Fruit fly (Drosophila melanogaster): ENCODE data around the gene Nprl2.

Gene Nprl2

DNA sequence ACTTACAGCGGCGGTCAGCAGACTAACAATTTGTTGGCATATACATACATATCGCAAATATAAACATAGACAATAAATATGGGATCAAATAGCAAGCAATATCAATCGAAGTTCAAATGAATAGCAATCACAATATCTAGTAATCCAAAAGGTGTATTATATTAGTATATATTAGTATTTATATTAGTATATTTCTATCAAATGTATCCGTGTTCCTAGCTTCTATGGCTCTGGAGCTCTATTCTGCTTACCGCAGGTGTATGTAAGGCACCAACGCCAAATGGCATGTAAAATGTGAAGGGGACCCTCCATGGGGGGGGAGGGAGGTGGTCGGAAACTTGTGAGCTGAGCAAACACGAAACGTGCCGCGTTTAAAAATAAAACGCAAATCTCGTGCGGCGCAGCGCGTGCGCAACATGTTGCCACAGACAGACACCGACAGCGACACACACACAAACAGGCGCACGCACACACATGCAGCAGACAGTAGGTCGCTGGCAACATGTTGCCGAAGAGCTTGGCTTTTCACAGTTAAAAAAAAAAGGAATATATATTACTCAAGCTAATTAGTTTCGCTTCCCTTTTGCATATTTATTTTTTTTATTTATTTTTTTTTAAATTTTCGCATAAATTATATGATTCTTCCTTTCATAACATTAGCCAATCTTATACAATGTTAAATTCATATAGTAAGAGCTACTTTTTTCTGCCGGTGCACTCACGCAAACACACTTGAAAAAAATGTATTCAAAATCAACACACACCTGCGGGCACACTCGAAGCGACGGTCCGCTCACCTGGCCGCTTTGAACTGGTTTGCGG lies 46.5 kb upstream of the Nprl2 start (continued):
- TF ChIP-seq Taf1 (GFP tag; IDR thresholded peaks at IDR 0.05) (peak; percentile 9; the same call in 1 of the 2 replicates), CG14860 (GFP tag; IDR thresholded peaks at IDR 0.05; ENCODE audit: partially characterized antibody) (no peak), Ets97D (GFP tag; optimal IDR thresholded peaks at IDR 0.05) (peak; percentile 12), CG11560 (tag; IDR thresholded peaks at IDR 0.05) (0 out of 3 replicates have a peak, but pooled peaks have one; percentile 19), CG14050 (GFP tag; IDR thresholded peaks at IDR 0.05) (peak; percentile 45; the same call in 2 of the 3 replicates), Mes4 (GFP tag; optimal IDR thresholded peaks at IDR 0.05) (no peak), CG31365 (tag; optimal IDR thresholded peaks at IDR 0.05) (no peak), lab (GFP tag; optimal IDR thresholded peaks at IDR 0.05) (peak; percentile 75), H15 (GFP tag; IDR thresholded peaks at IDR 0.05) (peak; percentile 60; the same call in 2 of the 3 replicates), NfI (GFP tag; optimal IDR thresholded peaks at IDR 0.05) (peak; percentile 38), CG7928 (GFP tag; optimal IDR thresholded peaks at IDR 0.05) (peak; percentile 11), CG7963 (GFP tag; IDR thresholded peaks at IDR 0.05; ENCODE audit: partially characterized antibody) (no peak), salm (tag; optimal IDR thresholded peaks at IDR 0.05) (peak; percentile 49), fd3F (GFP tag; optimal IDR thresholded peaks at IDR 0.05) (peak; percentile 45), luna (GFP tag; optimal IDR thresholded peaks at IDR 0.05) (no peak), usp (GFP tag; optimal IDR thresholded peaks at IDR 0.05) (no peak), Vsx1 (GFP tag; optimal IDR thresholded peaks at IDR 0.05) (peak; percentile 80), cg (GFP tag; optimal IDR thresholded peaks at IDR 0.05) (peak; percentile 67), NFAT (GFP tag; IDR thresholded peaks at IDR 0.05) (peak; percentile 57), CG2202 (tag; optimal IDR thresholded peaks at IDR 0.05) (peak; percentile 3), sob (GFP tag; IDR thresholded peaks at IDR 0.05) (no peak; the same call in none of the 2 replicates), CG11696 (GFP tag; IDR thresholded peaks at IDR 0.05) (peak; percentile 89), Opbp (GFP tag; IDR thresholded peaks at IDR 0.05; ENCODE audit: partially characterized antibody) (no peak), Sry-β (GFP tag; optimal IDR thresholded peaks at IDR 0.05) (no peak), CTCF (GFP tag; optimal IDR thresholded peaks at IDR 0.05) (no peak), kah (GFP tag; optimal IDR thresholded peaks at IDR 0.05) (no peak), grau (tag; optimal IDR thresholded peaks at IDR 0.05) (peak; percentile 60), CG15011 (GFP tag; optimal IDR thresholded peaks at IDR 0.05) (no peak), danr (GFP tag; IDR thresholded peaks at IDR 0.05) (0 out of 2 replicates have a peak, but pooled peaks have one; percentile 20), CG17802 (tag; optimal IDR thresholded peaks at IDR 0.05) (peak; percentile 35), Lim3 (GFP tag; IDR thresholded peaks at IDR 0.05) (0 out of 2 replicates have a peak, but pooled peaks have one; percentile 34), Myb (GFP tag; optimal IDR thresholded peaks at IDR 0.05) (no peak), B-H1 (GFP tag; IDR thresholded peaks at IDR 0.05) (peak; percentile 72), h (optimal IDR thresholded peaks at IDR 0.05) (no peak), jing (GFP tag; optimal IDR thresholded peaks at IDR 0.05) (no peak), CG13287 (GFP tag; IDR thresholded peaks at IDR 0.05; ENCODE audit: partially characterized antibody) (no peak), Meics (GFP tag; optimal IDR thresholded peaks at IDR 0.05) (peak; percentile 67), esg (GFP tag; conservative IDR thresholded peaks at IDR 0.05) (peak; percentile 67), Rx (GFP tag; IDR thresholded peaks at IDR 0.05) (0 out of 2 replicates have a peak, but pooled peaks have one; percentile 30), CG6254 (GFP tag; optimal IDR thresholded peaks at IDR 0.05) (peak; percentile 54), emc (GFP tag; optimal IDR thresholded peaks at IDR 0.05) (no peak), stwl (tag; optimal IDR thresholded peaks at IDR 0.05) (no peak), dmrt11E (tag; optimal IDR thresholded peaks at IDR 0.05) (peak; percentile 31), CG31388 (GFP tag; optimal IDR thresholded peaks at IDR 0.05) (no peak), HLHmδ (GFP tag; optimal IDR thresholded peaks at IDR 0.05) (no peak)
